Fruit fly (Drosophila melanogaster) whole organism, prepupa: ENCODE results near the gene CG11504.

ENCODE experiments used
- Blimp-1 ChIP-seq: fragments of 200-800 bp; sonication (Bioruptor generic); optimal IDR thresholded peaks from 3 replicates; lab custom pipeline; 2017; ENCODE audit warnings: missing biosample characterization, missing genetic modification characterization, mild to moderate bottlenecking, moderate library complexity, missing genetic modification reagents
- CG10631 ChIP-seq: fragments of 200-800 bp; sonication (Bioruptor generic); optimal IDR thresholded peaks from 2 replicates; lab custom pipeline; 2016; ENCODE audit warnings: missing biosample characterization, missing genetic modification characterization
- CG11294 ChIP-seq: fragments of 200-800 bp; sonication (Bioruptor generic); IDR thresholded peaks from 2 replicates; pipeline ENCODE4 v1.3.6; 2022; ENCODE audit warnings: missing biosample characterization, missing genetic modification characterization
- CG11762 ChIP-seq: fragments of 200-800 bp; sonication (Bioruptor generic); optimal IDR thresholded peaks from 3 replicates; lab custom pipeline; 2016; ENCODE audit warnings: missing biosample characterization, missing genetic modification characterization; ENCODE audit not compliant: insufficient read depth
- CG15336 ChIP-seq: fragments of 200-800 bp; sonication (Bioruptor generic); IDR thresholded peaks from 2 replicates; pipeline ENCODE4 v1.3.6; 2022; ENCODE audit warnings: missing biosample characterization, missing genetic modification characterization
- CG1621 ChIP-seq: fragments of 200-800 bp; sonication (Bioruptor generic); optimal IDR thresholded peaks from 3 replicates; lab custom pipeline; 2018; ENCODE audit warnings: missing biosample characterization, mild to moderate bottlenecking, missing genetic modification characterization
- CG16779 ChIP-seq: fragments of 200-800 bp; sonication (Bioruptor generic); optimal IDR thresholded peaks from 3 replicates; lab custom pipeline; 2017; ENCODE audit warnings: missing biosample characterization, mild to moderate bottlenecking, missing genetic modification characterization
- CG31627 ChIP-seq: fragments of 200-800 bp; sonication (Bioruptor generic); optimal IDR thresholded peaks from 3 replicates; lab custom pipeline; 2016; ENCODE audit warnings: missing biosample characterization, missing genetic modification characterization
- CG32006 ChIP-seq: fragments of 200-800 bp; sonication (Bioruptor generic); optimal IDR thresholded peaks from 3 replicates; lab custom pipeline; 2017; ENCODE audit warnings: missing biosample characterization, mild to moderate bottlenecking, missing genetic modification characterization
- CG34406 ChIP-seq: fragments of 200-800 bp; sonication (Bioruptor generic); optimal IDR thresholded peaks from 3 replicates; lab custom pipeline; 2016; ENCODE audit warnings: missing biosample characterization, missing genetic modification characterization
- CG3919 ChIP-seq: fragments of 200-800 bp; sonication (Bioruptor generic); optimal IDR thresholded peaks from 3 replicates; lab custom pipeline; 2016; ENCODE audit warnings: missing biosample characterization, missing genetic modification characterization
- CG4318 ChIP-seq: fragments of 200-800 bp; sonication (Bioruptor generic); optimal IDR thresholded peaks from 3 replicates; lab custom pipeline; 2017; ENCODE audit warnings: missing biosample characterization, mild to moderate bottlenecking, missing genetic modification characterization
- CG6163 ChIP-seq: fragments of 200-800 bp; sonication (Bioruptor generic); IDR thresholded peaks from 3 replicates; pipeline ENCODE4 v1.3.6; 2022; ENCODE audit warnings: missing biosample characterization, missing genetic modification characterization
- CG6276 ChIP-seq: fragments of 200-800 bp; sonication (Bioruptor generic); optimal IDR thresholded peaks from 2 replicates; lab custom pipeline; 2017; ENCODE audit warnings: missing biosample characterization, mild to moderate bottlenecking, missing genetic modification characterization
- CG6792 ChIP-seq: fragments of 200-800 bp; sonication (Bioruptor generic); optimal IDR thresholded peaks from 3 replicates; lab custom pipeline; 2016; ENCODE audit warnings: missing biosample characterization, missing genetic modification characterization
- CG6808 ChIP-seq: fragments of 200-800 bp; sonication (Bioruptor generic); optimal IDR thresholded peaks from 3 replicates; lab custom pipeline; 2017; ENCODE audit warnings: missing biosample characterization, missing genetic modification characterization, mild to moderate bottlenecking, moderate library complexity, missing genetic modification reagents
- CG7368 ChIP-seq: fragments of 200-800 bp; sonication (Bioruptor generic); optimal IDR thresholded peaks from 3 replicates; lab custom pipeline; 2016; ENCODE audit warnings: missing biosample characterization, missing genetic modification characterization
- CG8319 ChIP-seq: fragments of 200-800 bp; sonication (Bioruptor generic); optimal IDR thresholded peaks from 3 replicates; lab custom pipeline; 2016; ENCODE audit warnings: missing biosample characterization, missing genetic modification characterization
- CG8632 ChIP-seq: fragments of 200-800 bp; sonication (Bioruptor generic); optimal IDR thresholded peaks from 3 replicates; lab custom pipeline; 2016; ENCODE audit warnings: missing biosample characterization, missing genetic modification characterization
- CG9139 ChIP-seq: fragments of 200-800 bp; sonication (Bioruptor generic); optimal IDR thresholded peaks from 3 replicates; lab custom pipeline; 2017; ENCODE audit warnings: missing biosample characterization, mild to moderate bottlenecking, missing genetic modification characterization
- Eip75B ChIP-seq: fragments of 200-800 bp; sonication (Bioruptor generic); optimal IDR thresholded peaks from 3 replicates; lab custom pipeline; 2016; ENCODE audit warnings: missing biosample characterization, missing genetic modification characterization
- Eip93F ChIP-seq: fragments of 200-800 bp; sonication (Bioruptor generic); optimal IDR thresholded peaks from 2 replicates; lab custom pipeline; 2016; ENCODE audit warnings: missing biosample characterization, mild to moderate bottlenecking, missing genetic modification characterization
- Ets21C ChIP-seq: fragments of 200-800 bp; sonication (Bioruptor generic); optimal IDR thresholded peaks from 3 replicates; lab custom pipeline; 2016; ENCODE audit warnings: missing biosample characterization, missing genetic modification characterization
- Ets96B ChIP-seq: fragments of 200-800 bp; optimal IDR thresholded peaks from 2 replicates; lab custom pipeline; 2019; ENCODE audit warnings: missing biosample characterization, mild to moderate bottlenecking, missing genetic modification characterization, moderate library complexity
- Gug ChIP-seq: fragments of 200-800 bp; sonication (Bioruptor generic); IDR thresholded peaks from 2 replicates; pipeline ENCODE4 v1.3.6; 2022; ENCODE audit warnings: missing biosample characterization, missing genetic modification characterization
- Hr38 ChIP-seq: sonication (Bioruptor generic); optimal IDR thresholded peaks from 2 replicates; lab custom pipeline; 2016; ENCODE audit warnings: missing biosample characterization, missing genetic modification characterization
- Hr39 ChIP-seq: fragments of 200-800 bp; sonication (Bioruptor generic); optimal IDR thresholded peaks from 2 replicates; lab custom pipeline; 2016; ENCODE audit warnings: missing biosample characterization, missing genetic modification characterization
- Lpt ChIP-seq: fragments of 200-800 bp; sonication (Bioruptor generic); optimal IDR thresholded peaks from 3 replicates; lab custom pipeline; 2016; ENCODE audit warnings: missing biosample characterization, missing genetic modification characterization
- Met ChIP-seq: fragments of 200-800 bp; sonication (Bioruptor generic); optimal IDR thresholded peaks from 3 replicates; lab custom pipeline; 2016; ENCODE audit warnings: missing biosample characterization, missing genetic modification characterization
- OdsH ChIP-seq: fragments of 200-800 bp; sonication (Bioruptor generic); optimal IDR thresholded peaks from 3 replicates; lab custom pipeline; 2016; ENCODE audit warnings: missing biosample characterization, missing genetic modification characterization
- Sox14 ChIP-seq: fragments of 200-800 bp; sonication (Bioruptor generic); optimal IDR thresholded peaks from 3 replicates; lab custom pipeline; 2016; ENCODE audit warnings: missing biosample characterization, missing genetic modification characterization
- achi ChIP-seq: fragments of 200-800 bp; sonication (Bioruptor generic); optimal IDR thresholded peaks from 3 replicates; lab custom pipeline; 2016; ENCODE audit warnings: missing biosample characterization, missing genetic modification characterization
- cyc ChIP-seq: fragments of 200-800 bp; sonication (Bioruptor generic); optimal IDR thresholded peaks from 3 replicates; lab custom pipeline; 2016; ENCODE audit warnings: missing biosample characterization, missing genetic modification characterization
- eg ChIP-seq: fragments of 200-800 bp; sonication (Bioruptor generic); IDR thresholded peaks from 3 replicates; pipeline ENCODE4 v1.3.6; 2022; ENCODE audit warnings: missing biosample characterization, missing genetic modification characterization
- esn ChIP-seq: fragments of 200-800 bp; sonication (Bioruptor generic); optimal IDR thresholded peaks from 2 replicates; lab custom pipeline; 2016; ENCODE audit warnings: missing biosample characterization, mild to moderate bottlenecking, missing genetic modification characterization, moderate library complexity
- fd59A ChIP-seq: fragments of 200-800 bp; sonication (Bioruptor generic); optimal IDR thresholded peaks from 2 replicates; lab custom pipeline; 2017; ENCODE audit warnings: missing biosample characterization, mild to moderate bottlenecking, missing genetic modification characterization, missing genetic modification reagents
- fkh ChIP-seq: fragments of 200-800 bp; sonication (Bioruptor generic); optimal IDR thresholded peaks from 3 replicates; lab custom pipeline; 2017; ENCODE audit warnings: missing biosample characterization, mild to moderate bottlenecking, missing genetic modification characterization, moderate library complexity
- lz ChIP-seq: fragments of 200-800 bp; sonication (Bioruptor generic); optimal IDR thresholded peaks from 3 replicates; lab custom pipeline; 2016; ENCODE audit warnings: missing biosample characterization, missing genetic modification characterization
- pdm3 ChIP-seq: fragments of 200-800 bp; sonication (Bioruptor generic); optimal IDR thresholded peaks from 3 replicates; lab custom pipeline; 2016; ENCODE audit warnings: missing biosample characterization, missing genetic modification characterization
- salr ChIP-seq, 2 experiments: fragments of 200-800 bp; sonication (Bioruptor generic); optimal IDR thresholded peaks; 3 replicates each; lab custom pipeline; 2016 to 2018; ENCODE audit warnings: missing biosample characterization in 2 of 2, missing genetic modification characterization in 2 of 2, mild to moderate bottlenecking in 1 of 2
- spab ChIP-seq: fragments of 200-800 bp; sonication (Bioruptor generic); optimal IDR thresholded peaks from 2 replicates; lab custom pipeline; 2017; ENCODE audit warnings: missing biosample characterization, mild to moderate bottlenecking, missing genetic modification characterization, missing genetic modification reagents
- ss ChIP-seq, 2 experiments: fragments of 200-800 bp; sonication (Bioruptor generic); optimal IDR thresholded peaks; 2 replicates in 1 of 2; 3 replicates in 1 of 2; lab custom pipeline; 2017 to 2018; ENCODE audit warnings: mild to moderate bottlenecking in 2 of 2, missing biosample characterization in 2 of 2, missing genetic modification characterization in 2 of 2, moderate library complexity in 1 of 2
- svp ChIP-seq: fragments of 200-800 bp; sonication (Bioruptor generic); peaks from one replicate; lab custom pipeline; 2016; ENCODE audit warnings: missing biosample characterization, missing genetic modification characterization
- vri ChIP-seq: fragments of 200-800 bp; sonication (Bioruptor generic); optimal IDR thresholded peaks from 3 replicates; lab custom pipeline; 2016; ENCODE audit warnings: missing biosample characterization, mild to moderate bottlenecking, missing genetic modification characterization

Gene CG11504

dm6 chr3R:30043139-30043744 is 45.5 kb downstream of the CG11504 start, which contains the start of gene Sry-delta (continued):
- TF ChIP-seq CG10631 (GFP tag; lab: Kevin White, UChicago) (no peak), eg (GFP tag; lab: Robert Waterston, UW) (peak; percentile 41; the same call in 1 of the 3 replicates), Eip93F (GFP tag; lab: Kevin White, UChicago) (no peak), CG7368 (GFP tag; lab: Kevin White, UChicago) (no peak), CG15336 (GFP tag; lab: Robert Waterston, UW) (no peak), CG32006 (GFP tag; lab: Kevin White, UChicago) (no peak), OdsH (no peak), CG9139 (GFP tag; lab: Kevin White, UChicago) (no peak), CG11762 (GFP tag; lab: Kevin White, UChicago) (peak; percentile 8), Hr39 (GFP tag; lab: Kevin White, UChicago) (peak; percentile 81), CG34406 (GFP tag; lab: Kevin White, UChicago) (peak; percentile 48), CG16779 (tag; lab: Kevin White, UChicago) (no peak), CG6808 (GFP tag; lab: Kevin White, UChicago) (no peak), lz (GFP tag; lab: Kevin White, UChicago) (peak; percentile 79), Ets21C (GFP tag; lab: Kevin White, UChicago) (no peak), CG6276 (GFP tag; lab: Kevin White, UChicago) (no peak), Sox14 (GFP tag; lab: Kevin White, UChicago) (no peak), Blimp-1 (GFP tag; lab: Kevin White, UChicago) (no peak), fd59A (GFP tag; lab: Kevin White, UChicago) (no peak), CG6792 (GFP tag; lab: Kevin White, UChicago) (peak; percentile 44), CG8632 (GFP tag; lab: Kevin White, UChicago) (no peak), Lpt (GFP tag; lab: Kevin White, UChicago) (no peak), cyc (GFP tag; lab: Kevin White, UChicago) (peak; percentile 78), spab (GFP tag; lab: Kevin White, UChicago) (no peak), Met (no peak), CG1621 (tag; lab: Kevin White, UChicago) (no peak), CG4318 (GFP tag; lab: Kevin White, UChicago) (no peak), vri (GFP tag; lab: Kevin White, UChicago) (no peak), Eip75B (GFP tag; lab: Kevin White, UChicago) (no peak), CG6163 (GFP tag; lab: Robert Waterston, UW) (peak; percentile 77), Gug (GFP tag; lab: Robert Waterston, UW) (peak; percentile 46), ss (GFP tag; optimal IDR thresholded peaks at IDR 0.05; lab: Kevin White, UChicago) (no peak), fkh (GFP tag; lab: Kevin White, UChicago) (peak; percentile 61)

dm6 chr3R:30046029-30047001 is 48.6 kb downstream of the CG11504 start, which contains the start of the genes RpL32 and CG7943:
Gene RpL32 (minus strand): TSS chr3R:30046161.
Gene CG7943 (plus strand): TSS chr3R:30046470.
- TF ChIP-seq vri (GFP tag; lab: Kevin White, UChicago) (peak; percentile 90), Gug (GFP tag; lab: Robert Waterston, UW) (peak; percentile 78), OdsH (peak; percentile 92), achi (GFP tag; lab: Kevin White, UChicago) (peak; percentile 91), Sox14 (GFP tag; lab: Kevin White, UChicago) (peak; percentile 92), Blimp-1 (GFP tag; lab: Kevin White, UChicago) (peak; percentile 84), Ets96B (tag; lab: Kevin White, UChicago) (peak; percentile 86), CG34406 (GFP tag; lab: Kevin White, UChicago) (peak; percentile 89), CG3919 (GFP tag; lab: Kevin White, UChicago) (peak; percentile 94), svp (GFP tag; lab: Kevin White, UChicago) (peak; percentile 97), salr (GFP tag; optimal IDR thresholded peaks at IDR 0.05; lab: Kevin White, UChicago) (peak; percentile 49 to 86), CG6276 (GFP tag; lab: Kevin White, UChicago) (no peak), CG11294 (GFP tag; lab: Robert Waterston, UW) (peak; percentile 85), spab (GFP tag; lab: Kevin White, UChicago) (no peak), Hr38 (GFP tag; lab: Kevin White, UChicago) (peak; percentile 63), Met (peak; percentile 95), pdm3 (GFP tag; lab: Kevin White, UChicago) (peak; percentile 93), esn (GFP tag; lab: Kevin White, UChicago) (peak; percentile 97), Eip75B (GFP tag; lab: Kevin White, UChicago) (peak; percentile 94), CG11762 (GFP tag; lab: Kevin White, UChicago) (peak; percentile 88), CG31627 (GFP tag; lab: Kevin White, UChicago) (peak; percentile 96), CG9139 (GFP tag; lab: Kevin White, UChicago) (peak; percentile 62), fd59A (GFP tag; lab: Kevin White, UChicago) (peak; percentile 78), CG8319 (peak; percentile 91), CG6792 (GFP tag; lab: Kevin White, UChicago) (peak; percentile 92)
